Worm (Caenorhabditis elegans) whole organism, young adult: Measurements from ENCODE around the gene drr-1.

Source experiments
- Y56A3A.18 ChIP-seq: fragments of 200-800 bp; sonication (Bioruptor generic); IDR thresholded peaks from 2 replicates; pipeline ENCODE4 v1.3.6; 2022; ENCODE audit warnings: missing genetic modification reagents, missing genetic modification characterization, missing compliant biosample characterization
- ama-1 ChIP-seq, 3 experiments: fragments of 150-350 bp in 1 of 3; sonication (generic microtip) in 2 of 3; optimal IDR thresholded peaks; 2 replicates each; lab custom pipeline; 2014 to 2018; ENCODE audit warnings: missing biosample characterization in 2 of 3, missing genetic modification characterization in 2 of 3, missing genetic modification reagents in 2 of 3
- aptf-2 ChIP-seq: fragments of 200-800 bp; sonication (Bioruptor generic); conservative IDR thresholded peaks from 2 replicates; pipeline ENCODE4 v1.3.6; 2022; ENCODE audit warnings: missing genetic modification reagents, missing genetic modification characterization, missing compliant biosample characterization
- attf-3 ChIP-seq: fragments of 200-800 bp; sonication (Bioruptor generic); conservative IDR thresholded peaks from 2 replicates; pipeline ENCODE4 v1.3.6; 2022; ENCODE audit warnings: missing genetic modification reagents, missing genetic modification characterization, missing compliant biosample characterization
- pbrm-1 ChIP-seq: fragments of 200-800 bp; sonication (Bioruptor generic); IDR thresholded peaks from 2 replicates; pipeline ENCODE4 v1.3.6; 2022; ENCODE audit warnings: missing genetic modification reagents, missing genetic modification characterization, missing compliant biosample characterization
- sea-2 ChIP-seq: fragments of 200-800 bp; sonication (Bioruptor generic); IDR thresholded peaks from 2 replicates; pipeline ENCODE4 v1.3.6; 2022; ENCODE audit warnings: missing genetic modification characterization, missing compliant biosample characterization
- tbx-9 ChIP-seq: sonication (generic microtip); optimal IDR thresholded peaks from 2 replicates; lab custom pipeline; 2016; ENCODE audit warnings: borderline replicate concordance, missing genetic modification characterization, inconsistent platforms, missing compliant biosample characterization

ce11 chrII:13501575-13501974, 5.9 kb upstream of the drr-1 start, which contains the start of gene F45H10.5:
- TF ChIP-seq attf-3 (GFP tag; lab: Robert Waterston, UW): no peak
- no peak for TF ChIP-seq ama-1 (optimal IDR thresholded peaks at IDR 0.05; lab: Kevin White, UChicago)
- no peak for TF ChIP-seq ama-1 (GFP tag; optimal IDR thresholded peaks at IDR 0.05; lab: Kevin White, UChicago)
- no peak for TF ChIP-seq tbx-9 (tag; lab: Kevin White, UChicago)
- TF ChIP-seq Y56A3A.18: no peak
- no peak for TF ChIP-seq sea-2 (GFP tag; lab: Robert Waterston, UW)
- TF ChIP-seq aptf-2 (GFP tag; lab: Robert Waterston, UW): no peak
- no peak for TF ChIP-seq pbrm-1 (GFP tag; lab: Robert Waterston, UW)
